Fruit fly (Drosophila melanogaster) S2 (cell line): ENCODE data around the gene CG6321.

Experiments
- CG8478 ChIP-seq: fragments of >200 bp; optimal IDR thresholded peaks from 2 replicates; lab custom pipeline; 2018
- CTCF ChIP-seq, 2 experiments: fragments of >200 bp; optimal IDR thresholded peaks; 2 replicates each; lab custom pipeline; 2018

DNA sequence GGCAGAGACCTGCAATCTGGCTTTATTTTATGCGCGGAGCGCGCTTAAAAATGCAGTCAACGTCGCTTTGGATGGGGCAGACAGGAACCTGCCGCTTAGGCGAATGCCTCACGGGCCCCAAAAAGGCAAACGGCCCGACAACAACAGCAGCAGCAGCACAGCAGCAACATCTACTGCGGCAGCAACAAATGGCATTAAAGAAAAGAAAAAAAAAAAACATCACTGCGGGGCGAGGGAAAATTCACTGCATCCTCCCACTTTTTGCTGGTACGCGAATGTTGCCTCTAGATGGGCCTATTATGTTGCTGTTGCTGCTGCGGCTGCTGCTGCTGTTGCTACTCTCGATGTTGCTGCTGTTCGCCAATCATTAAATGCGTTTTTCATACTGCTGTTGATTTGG lies 39.1 kb downstream of the CG6321 start:
- TF ChIP-seq CG8478 (no peak), CTCF (optimal IDR thresholded peaks at IDR 0.05; lab: Kevin White, UChicago) (no peak)
